Worm (Caenorhabditis elegans) whole organism, L4 larva: ENCODE results near the gene lgc-36.
A peak's percentile ranks its signal among the peaks of the same experiment; 100 is the strongest.

Experiments
- F26F4.8 ChIP-seq: fragments of 200-800 bp; sonication (Bioruptor generic); conservative IDR thresholded peaks from 2 replicates; pipeline ENCODE4 v1.3.6; 2022; ENCODE audit warnings: missing genetic modification characterization, missing compliant biosample characterization
- F49E8.2 ChIP-seq: sonication (generic microtip); optimal IDR thresholded peaks from 2 replicates; lab custom pipeline; 2016; ENCODE audit warnings: missing compliant biosample characterization, mild to moderate bottlenecking, missing genetic modification characterization, borderline replicate concordance
- R02D3.7 ChIP-seq: fragments of 150-350 bp; sonication (generic microtip); optimal IDR thresholded peaks from 3 replicates; lab custom pipeline; 2014; ENCODE audit warnings: missing biosample characterization, missing genetic modification characterization
- Y48G9A.11 ChIP-seq: fragments of 200-800 bp; sonication (Bioruptor generic); IDR thresholded peaks from 2 replicates; pipeline ENCODE4 v1.3.6; 2022; ENCODE audit warnings: missing genetic modification reagents, missing genetic modification characterization, missing compliant biosample characterization
- ceh-44 ChIP-seq: fragments of 200-800 bp; sonication (Bioruptor generic); IDR thresholded peaks from 2 replicates; pipeline ENCODE4 v1.3.6; 2022; ENCODE audit warnings: missing genetic modification reagents, missing genetic modification characterization, missing compliant biosample characterization
- ctbp-1 ChIP-seq: fragments of 200-800 bp; sonication (Bioruptor generic); IDR thresholded peaks from 2 replicates; pipeline ENCODE4 v1.3.6; 2022; ENCODE audit warnings: missing genetic modification reagents, missing genetic modification characterization, missing compliant biosample characterization
- daf-19 ChIP-seq: fragments of 200-800 bp; sonication (Bioruptor generic); conservative IDR thresholded peaks from 2 replicates; pipeline ENCODE4 v1.3.6; 2022; ENCODE audit warnings: missing genetic modification characterization, missing compliant biosample characterization
- daf-8 ChIP-seq: fragments of 200-800 bp; sonication (Bioruptor generic); IDR thresholded peaks from 2 replicates; pipeline ENCODE4 v1.3.6; 2022; ENCODE audit warnings: missing genetic modification characterization, missing compliant biosample characterization
- dpl-1 ChIP-seq: fragments of 150-350 bp; optimal IDR thresholded peaks from 2 replicates; lab custom pipeline; 2014; ENCODE audit warnings: missing biosample characterization, missing genetic modification reagents, missing genetic modification characterization
- dve-1 ChIP-seq: sonication (generic microtip); optimal IDR thresholded peaks from 2 replicates; lab custom pipeline; 2017; ENCODE audit warnings: antibody characterized with exemption, mild to moderate bottlenecking, missing genetic modification characterization, missing compliant biosample characterization; ENCODE audit not compliant: insufficient read depth
- egl-27 ChIP-seq: sonication (generic microtip); optimal IDR thresholded peaks from 3 replicates; lab custom pipeline; 2017; ENCODE audit warnings: missing biosample characterization, missing genetic modification reagents, missing genetic modification characterization
- fkh-10 ChIP-seq: fragments of 150-350 bp; optimal IDR thresholded peaks from 2 replicates; lab custom pipeline; 2014; ENCODE audit warnings: missing biosample characterization, missing genetic modification reagents, missing genetic modification characterization
- fos-1 ChIP-seq: fragments of 150-350 bp; optimal IDR thresholded peaks from 2 replicates; lab custom pipeline; 2014; ENCODE audit warnings: missing biosample characterization, missing genetic modification characterization
- gei-8 ChIP-seq: fragments of 200-800 bp; sonication (Bioruptor generic); optimal IDR thresholded peaks from 2 replicates; lab custom pipeline; 2018; ENCODE audit warnings: mild to moderate bottlenecking, missing genetic modification characterization, missing compliant biosample characterization
- hlh-11 ChIP-seq: fragments of 200-800 bp; sonication (Bioruptor generic); optimal IDR thresholded peaks from 2 replicates; lab custom pipeline; 2018; ENCODE audit warnings: mild to moderate bottlenecking, missing genetic modification characterization, missing compliant biosample characterization
- hlh-30 ChIP-seq: sonication (generic microtip); optimal IDR thresholded peaks from 2 replicates; lab custom pipeline; 2017; ENCODE audit warnings: antibody characterized with exemption, mild to moderate bottlenecking, missing genetic modification characterization, missing compliant biosample characterization; ENCODE audit not compliant: insufficient read depth
- jun-1 ChIP-seq: fragments of 150-350 bp; optimal IDR thresholded peaks from 2 replicates; lab custom pipeline; 2014; ENCODE audit warnings: missing biosample characterization, missing genetic modification reagents, missing genetic modification characterization
- lim-7 ChIP-seq: fragments of 200-800 bp; sonication (Bioruptor generic); IDR thresholded peaks from 2 replicates; pipeline ENCODE4 v1.3.6; 2022; ENCODE audit warnings: missing genetic modification characterization, missing compliant biosample characterization
- lin-13 ChIP-seq: fragments of 150-350 bp; optimal IDR thresholded peaks from 2 replicates; lab custom pipeline; 2014; ENCODE audit warnings: missing biosample characterization, missing genetic modification reagents, missing genetic modification characterization
- lin-29 ChIP-seq: fragments of 200-800 bp; sonication (Bioruptor generic); IDR thresholded peaks from 2 replicates; pipeline ENCODE4 v1.3.6; 2022; ENCODE audit warnings: missing genetic modification reagents, missing genetic modification characterization, missing compliant biosample characterization
- lir-3 ChIP-seq: sonication (generic microtip); optimal IDR thresholded peaks from 2 replicates; lab custom pipeline; 2016; ENCODE audit warnings: mild to moderate bottlenecking, missing genetic modification characterization, missing compliant biosample characterization
- mes-2 ChIP-seq: sonication (generic microtip); optimal IDR thresholded peaks from 2 replicates; lab custom pipeline; 2016; ENCODE audit warnings: missing genotype, mild to moderate bottlenecking, missing genetic modification characterization, missing compliant biosample characterization; ENCODE audit not compliant: poor library complexity, severe bottlenecking
- nhr-11 ChIP-seq: fragments of 150-350 bp; optimal IDR thresholded peaks from 2 replicates; lab custom pipeline; 2014; ENCODE audit warnings: missing biosample characterization, missing genetic modification characterization
- nhr-111 ChIP-seq: fragments of 200-800 bp; sonication (Bioruptor generic); optimal IDR thresholded peaks from 2 replicates; lab custom pipeline; 2018; ENCODE audit warnings: mild to moderate bottlenecking, missing genetic modification characterization, missing compliant biosample characterization
- nhr-28 ChIP-seq: fragments of 150-350 bp; optimal IDR thresholded peaks from 2 replicates; lab custom pipeline; 2014; ENCODE audit warnings: missing biosample characterization, missing genetic modification characterization
- nhr-42 ChIP-seq: fragments of 200-800 bp; sonication (Bioruptor generic); IDR thresholded peaks from 2 replicates; pipeline ENCODE4 v1.3.6; 2022; ENCODE audit warnings: missing genetic modification characterization, missing compliant biosample characterization
- nhr-77 ChIP-seq: fragments of 150-350 bp; optimal IDR thresholded peaks from 2 replicates; lab custom pipeline; 2014; ENCODE audit warnings: missing biosample characterization, missing genetic modification characterization
- pha-4 ChIP-seq, 2 experiments: fragments of 150-350 bp in 1 of 2; fragments of 200-800 bp in 1 of 2; sonication (Bioruptor generic) in 1 of 2; IDR thresholded peaks in 1 of 2; optimal IDR thresholded peaks in 1 of 2; 2 replicates each; pipeline versions ENCODE4 v1.3.6 to Lab custom; 2014 to 2022; ENCODE audit warnings: missing genetic modification characterization in 2 of 2, missing genetic modification reagents in 2 of 2, missing biosample characterization in 1 of 2, missing compliant biosample characterization in 1 of 2
- saeg-2 ChIP-seq: fragments of 200-800 bp; sonication (Bioruptor generic); IDR thresholded peaks from 2 replicates; pipeline ENCODE4 v1.3.6; 2022; ENCODE audit warnings: missing genetic modification reagents, missing genetic modification characterization, missing compliant biosample characterization
- sdz-12 ChIP-seq: fragments of 200-800 bp; sonication (Bioruptor generic); optimal IDR thresholded peaks from 2 replicates; lab custom pipeline; 2018; ENCODE audit warnings: mild to moderate bottlenecking, missing genetic modification characterization, missing compliant biosample characterization
- set-16 ChIP-seq: fragments of 200-800 bp; sonication (Bioruptor generic); IDR thresholded peaks from 2 replicates; pipeline ENCODE4 v1.3.6; 2022; ENCODE audit warnings: missing genetic modification reagents, missing genetic modification characterization, missing compliant biosample characterization
- snpc-1.2 ChIP-seq: fragments of 200-800 bp; sonication (Bioruptor generic); IDR thresholded peaks from 2 replicates; pipeline ENCODE4 v1.3.6; 2022; ENCODE audit warnings: missing genetic modification reagents, missing genetic modification characterization, missing compliant biosample characterization
- spr-1 ChIP-seq: sonication (generic microtip); optimal IDR thresholded peaks from 2 replicates; lab custom pipeline; 2016; ENCODE audit warnings: mild to moderate bottlenecking, missing genetic modification characterization, missing compliant biosample characterization
- unc-130 ChIP-seq: sonication (generic microtip); optimal IDR thresholded peaks from 2 replicates; lab custom pipeline; 2016; ENCODE audit warnings: missing genetic modification reagents, missing genetic modification characterization, missing compliant biosample characterization
- unc-39 ChIP-seq: sonication (generic microtip); optimal IDR thresholded peaks from 2 replicates; lab custom pipeline; 2017; ENCODE audit warnings: missing biosample characterization, missing genetic modification characterization
- unc-62 ChIP-seq, 3 experiments: fragments of 150-350 bp in 1 of 3; sonication (generic microtip); optimal IDR thresholded peaks in 2 of 3; peaks in 1 of 3; 1 replicate in 1 of 3; 2 replicates in 2 of 3; lab custom pipeline; 2014 to 2017; ENCODE audit warnings: missing biosample characterization in 3 of 3, missing genetic modification characterization in 3 of 3, missing genetic modification reagents in 3 of 3, missing genotype in 1 of 3
- zip-2 ChIP-seq: fragments of 150-350 bp; optimal IDR thresholded peaks from 2 replicates; lab custom pipeline; 2014; ENCODE audit warnings: missing biosample characterization, missing genetic modification characterization

Gene lgc-36

ce11 chrV:11302698-11303097 lies 43.9 kb upstream of the lgc-36 start, which contains the start of gene srh-46:
TSS of gene srh-46 (minus strand) at chrV:11302886.
- TF ChIP-seq nhr-28: peak; percentile 14
- no peak for TF ChIP-seq zip-2 (tag; lab: Kevin White, UChicago)

ce11 chrV:11300539-11300938 lies 41.7 kb upstream of the lgc-36 start, which contains the start of gene srh-47:
TSS of gene srh-47 (minus strand) at chrV:11300639.
- peak in 1 of 2 experiments; percentile 42 for TF ChIP-seq unc-62 (GFP tag; optimal IDR thresholded peaks at IDR 0.05 in 1 of 2; lab: Kevin White, UChicago)
- TF ChIP-seq unc-62 (tag; optimal IDR thresholded peaks at IDR 0.05; lab: Kevin White, UChicago): no peak
- TF ChIP-seq hlh-11: no peak

ce11 chrV:11299406-11299805 lies 40.6 kb upstream of the lgc-36 start:
- TF ChIP-seq fkh-10 (GFP tag; lab: Kevin White, UChicago) (no peak), gei-8 (GFP tag; lab: Kevin White, UChicago) (no peak), nhr-77 (tag; lab: Kevin White, UChicago) (peak; percentile 6), egl-27 (tag; lab: Kevin White, UChicago) (no peak), unc-130 (GFP tag; lab: Kevin White, UChicago) (no peak), unc-39 (tag; lab: Kevin White, UChicago) (no peak), nhr-111 (no peak), daf-8 (GFP tag; lab: Robert Waterston, UW) (no peak), dve-1 (tag; lab: Kevin White, UChicago) (no peak), nhr-28 (peak; percentile 67)
- TF ChIP-seq, all 104 proteins: peak for 2

- no peak for TF ChIP-seq saeg-2 (GFP tag; lab: Robert Waterston, UW)
- TF ChIP-seq hlh-30 (tag; lab: Kevin White, UChicago): no peak
- TF ChIP-seq R02D3.7: no peak
- no peak for TF ChIP-seq pha-4 (GFP tag; IDR thresholded peaks at IDR 0.05; lab: Robert Waterston, UW)
- no peak for TF ChIP-seq pha-4 (tag; optimal IDR thresholded peaks at IDR 0.05; lab: Kevin White, UChicago)
- no peak for TF ChIP-seq lir-3 (tag; lab: Kevin White, UChicago)
- TF ChIP-seq lin-29 (GFP tag; lab: Robert Waterston, UW): no peak
- TF ChIP-seq ceh-44 (GFP tag; lab: Robert Waterston, UW): no peak
- no peak for TF ChIP-seq Y48G9A.11 (GFP tag; lab: Robert Waterston, UW)
- TF ChIP-seq fos-1 (tag; lab: Kevin White, UChicago): no peak
- TF ChIP-seq ctbp-1 (GFP tag; lab: Robert Waterston, UW): no peak
- TF ChIP-seq unc-62 (GFP tag; optimal IDR thresholded peaks at IDR 0.05 in 1 of 2; lab: Kevin White, UChicago): no peak
- TF ChIP-seq unc-62 (tag; optimal IDR thresholded peaks at IDR 0.05; lab: Kevin White, UChicago): no peak
- TF ChIP-seq nhr-11: no peak
Observed at ce11 chrV:11298632-11299031, 39.8 kb upstream of the lgc-36 start, which contains the start of gene T03F7.5. TSS of gene T03F7.5 (minus strand) at chrV:11298732.

ce11 chrV:11294393-11294792 lies 35.6 kb upstream of the lgc-36 start, which contains the start of gene T03F7.6:
TSS of gene T03F7.6 (plus strand) at chrV:11294693.
- TF ChIP-seq zip-2 (tag; lab: Kevin White, UChicago): no peak
- TF ChIP-seq mes-2 (tag; lab: Kevin White, UChicago): no peak
- no peak for TF ChIP-seq set-16 (GFP tag; lab: Robert Waterston, UW)
- TF ChIP-seq jun-1 (tag; lab: Kevin White, UChicago): no peak
- TF ChIP-seq F26F4.8: no peak
- no peak for TF ChIP-seq fos-1 (tag; lab: Kevin White, UChicago)
- TF ChIP-seq lim-7 (GFP tag; lab: Robert Waterston, UW): no peak
- no peak for TF ChIP-seq spr-1 (tag; lab: Kevin White, UChicago)
- no peak for TF ChIP-seq unc-62 (GFP tag; optimal IDR thresholded peaks at IDR 0.05 in 1 of 2; lab: Kevin White, UChicago)
- no peak for TF ChIP-seq unc-62 (tag; optimal IDR thresholded peaks at IDR 0.05; lab: Kevin White, UChicago)
- no peak for TF ChIP-seq snpc-1.2 (GFP tag; lab: Robert Waterston, UW)
- no peak for TF ChIP-seq nhr-42 (GFP tag; lab: Robert Waterston, UW)
- TF ChIP-seq lin-13 (GFP tag; lab: Kevin White, UChicago): no peak
- TF ChIP-seq sdz-12 (GFP tag; lab: Kevin White, UChicago): no peak
- no peak for TF ChIP-seq F49E8.2
- TF ChIP-seq dpl-1 (GFP tag; lab: Kevin White, UChicago): no peak
- TF ChIP-seq daf-19 (GFP tag; lab: Robert Waterston, UW): no peak
- TF ChIP-seq nhr-77 (tag; lab: Kevin White, UChicago): no peak
- no peak for TF ChIP-seq saeg-2 (GFP tag; lab: Robert Waterston, UW)
